Fruit fly (Drosophila melanogaster): Measurements from ENCODE around the gene GCS2beta.

GCS2beta gene

DNA sequence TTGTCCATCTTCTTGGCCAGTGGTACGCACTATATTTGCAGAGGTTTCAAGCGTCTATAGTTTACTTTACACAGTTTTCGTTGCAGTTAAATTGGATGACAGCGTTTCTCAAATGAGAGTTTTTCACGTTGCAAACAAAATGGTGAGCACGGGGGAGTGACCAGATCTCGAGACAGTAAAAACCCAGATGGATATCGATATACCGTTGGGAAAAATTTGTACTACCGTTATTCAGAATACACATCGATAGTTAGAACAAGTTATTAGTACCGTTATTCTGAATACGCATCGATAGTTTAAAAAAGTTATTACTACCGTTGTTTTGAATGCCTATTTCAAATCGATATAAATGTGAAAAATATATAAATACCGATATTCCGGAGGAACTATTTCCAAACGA, 6.4 kb downstream of the GCS2beta start, which contains the start of gene cass:
Gene cass (minus strand): TSS at position 179 of the 400 bp plus-strand sequence.
- TF ChIP-seq Jra (GFP tag; optimal IDR thresholded peaks at IDR 0.05) (peak; percentile 32), Rel (GFP tag; optimal IDR thresholded peaks at IDR 0.05) (no peak), Rel (tag; optimal IDR thresholded peaks at IDR 0.05) (peak; percentile 25), CG32264 (GFP tag; optimal IDR thresholded peaks at IDR 0.05) (no peak), GATAd (GFP tag; optimal IDR thresholded peaks at IDR 0.05) (no peak), dmrt93B (GFP tag; optimal IDR thresholded peaks at IDR 0.05) (no peak), rgr (GFP tag; optimal IDR thresholded peaks at IDR 0.05) (peak; percentile 33), foxo (GFP tag; optimal IDR thresholded peaks at IDR 0.05) (no peak), OdsH (GFP tag; optimal IDR thresholded peaks at IDR 0.05) (no peak), fru (GFP tag; optimal IDR thresholded peaks at IDR 0.05) (no peak), Sp1 (GFP tag; optimal IDR thresholded peaks at IDR 0.05) (peak; percentile 6), Myc (optimal IDR thresholded peaks at IDR 0.05) (peak; percentile 14), Dif (GFP tag; optimal IDR thresholded peaks at IDR 0.05; ENCODE audit: partially characterized antibody) (no peak), CG9705 (GFP tag; optimal IDR thresholded peaks at IDR 0.05) (no peak)

dm6 chr2L:17472582-17473524, 11.3 kb downstream of the GCS2beta start, which contains the start of gene BicD:
Gene BicD (minus strand): TSS chr2L:17473215.
- TF ChIP-seq CG9705 (GFP tag; optimal IDR thresholded peaks at IDR 0.05) (no peak), Jra (GFP tag; optimal IDR thresholded peaks at IDR 0.05) (no peak), rgr (GFP tag; optimal IDR thresholded peaks at IDR 0.05) (peak; percentile 5), N (GFP tag; optimal IDR thresholded peaks at IDR 0.05) (peak; percentile 54), Hnf4 (GFP tag; optimal IDR thresholded peaks at IDR 0.05) (no peak), HLH106 (tag; optimal IDR thresholded peaks at IDR 0.05) (peak; percentile 25), Myc (optimal IDR thresholded peaks at IDR 0.05) (peak; percentile 25), Sp1 (GFP tag; optimal IDR thresholded peaks at IDR 0.05) (peak; percentile 38), foxo (GFP tag; optimal IDR thresholded peaks at IDR 0.05) (peak in 1 of 2 experiments; percentile 20), Rel (GFP tag; optimal IDR thresholded peaks at IDR 0.05) (no peak), Rel (tag; optimal IDR thresholded peaks at IDR 0.05) (peak; percentile 16)

DNA sequence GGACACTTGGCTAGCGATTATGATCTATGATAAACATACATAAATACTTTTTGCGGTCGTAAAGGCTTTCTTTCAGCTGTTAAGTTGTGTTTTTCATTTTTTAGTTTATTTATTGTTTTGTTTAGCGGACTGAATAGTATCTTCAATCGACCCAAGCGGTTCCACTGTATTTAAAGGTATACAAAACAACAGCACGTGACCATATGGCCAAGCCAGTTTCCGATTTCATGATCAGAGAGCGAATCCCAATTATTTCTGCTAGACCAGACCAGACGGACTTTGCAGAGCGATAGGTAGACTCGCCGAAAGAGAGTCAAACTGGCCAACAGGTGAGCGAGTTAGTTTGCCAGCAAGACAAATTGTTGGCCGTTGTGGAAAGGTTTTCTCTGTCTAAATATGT, 12.6 kb downstream of the GCS2beta start, which contains the start of gene Sgt:
Gene Sgt (plus strand): TSS at position 80 of the 400 bp plus-strand sequence.
- no peak for TF ChIP-seq CG32264 (GFP tag; optimal IDR thresholded peaks at IDR 0.05)
- TF ChIP-seq Dif (GFP tag; optimal IDR thresholded peaks at IDR 0.05; ENCODE audit: partially characterized antibody), result peak; percentile 22

DNA sequence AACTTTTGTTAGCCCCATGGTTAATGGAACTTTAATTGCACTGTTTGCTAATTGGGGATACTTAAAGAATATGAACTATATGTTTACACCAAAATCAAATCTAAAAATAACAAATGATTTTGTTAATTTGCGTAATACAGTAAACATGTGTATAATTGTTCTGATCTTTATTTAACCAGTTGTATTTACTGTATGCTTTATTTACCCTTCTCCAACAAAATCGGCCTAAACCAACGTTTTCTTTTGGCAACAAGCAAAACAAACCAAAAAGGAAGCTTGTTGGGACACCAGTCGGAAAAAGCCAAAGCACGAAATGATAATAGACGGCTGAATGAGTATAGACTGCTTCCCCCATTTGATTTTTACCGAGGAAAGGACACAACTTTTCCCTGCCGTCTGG, 13.5 kb downstream of the GCS2beta start:
- TF ChIP-seq dmrt93B (GFP tag; optimal IDR thresholded peaks at IDR 0.05), result peak; percentile 30
- no peak for TF ChIP-seq Dfd (GFP tag; optimal IDR thresholded peaks at IDR 0.05)
- peak; percentile 19 for TF ChIP-seq CG9705 (GFP tag; optimal IDR thresholded peaks at IDR 0.05)
- TF ChIP-seq HLH106 (tag; optimal IDR thresholded peaks at IDR 0.05), result peak; percentile 33
- peak in 1 of 2 experiments; percentile 58 for TF ChIP-seq foxo (GFP tag; optimal IDR thresholded peaks at IDR 0.05)
- TF ChIP-seq GATAd (GFP tag; optimal IDR thresholded peaks at IDR 0.05), result no peak
- TF ChIP-seq br (GFP tag; optimal IDR thresholded peaks at IDR 0.05), result peak; percentile 32
- peak; percentile 69 for TF ChIP-seq h (GFP tag; optimal IDR thresholded peaks at IDR 0.05)
- peak; percentile 81 for TF ChIP-seq OdsH (GFP tag; optimal IDR thresholded peaks at IDR 0.05)
- TF ChIP-seq Mio (GFP tag; optimal IDR thresholded peaks at IDR 0.05), result no peak
- peak; percentile 20 for TF ChIP-seq Sp1 (GFP tag; optimal IDR thresholded peaks at IDR 0.05)
- TF ChIP-seq Rel (GFP tag; optimal IDR thresholded peaks at IDR 0.05), result no peak
- TF ChIP-seq Rel (tag; optimal IDR thresholded peaks at IDR 0.05), result no peak
- peak; percentile 45 for TF ChIP-seq Jra (GFP tag; optimal IDR thresholded peaks at IDR 0.05)
- no peak for TF ChIP-seq fru (GFP tag; optimal IDR thresholded peaks at IDR 0.05)
- peak; percentile 8 for TF ChIP-seq CG32264 (GFP tag; optimal IDR thresholded peaks at IDR 0.05)
- TF ChIP-seq dsf (GFP tag; optimal IDR thresholded peaks at IDR 0.05; ENCODE audit: borderline replicate concordance), result no peak
- peak; percentile 36 for TF ChIP-seq jim (GFP tag; optimal IDR thresholded peaks at IDR 0.05)
- peak; percentile 89 for TF ChIP-seq Hr83 (GFP tag; optimal IDR thresholded peaks at IDR 0.05; ENCODE audit: poor library complexity, severe bottlenecking)
- no peak for TF ChIP-seq usp (GFP tag; optimal IDR thresholded peaks at IDR 0.05)
- TF ChIP-seq woc (GFP tag; optimal IDR thresholded peaks at IDR 0.05), result no peak
- peak; percentile 50 for TF ChIP-seq psq (GFP tag; optimal IDR thresholded peaks at IDR 0.05)
- peak; percentile 80 for TF ChIP-seq rgr (GFP tag; optimal IDR thresholded peaks at IDR 0.05)
- peak; percentile 80 for TF ChIP-seq Hnf4 (GFP tag; optimal IDR thresholded peaks at IDR 0.05)
- no peak for TF ChIP-seq dl (GFP tag; optimal IDR thresholded peaks at IDR 0.05; ENCODE audit: insufficient read depth in 1 of 2, partially characterized antibody in 2 of 2)

All from whole organism, wandering third instar larva.